Fruit fly (Drosophila melanogaster): ENCODE measurements around the gene CG17224.

Gene CG17224

dm6 chr2L:3018212-3018611, at the start of gene CG17224, which contains the start of gene CG17264:
Gene CG17224 (minus strand): TSS chr2L:3018308.
Gene CG17264 (plus strand): TSS chr2L:3018508.
- TF ChIP-seq CrebA (GFP tag; optimal IDR thresholded peaks at IDR 0.05; ENCODE audit: borderline replicate concordance), result no peak
- TF ChIP-seq Dif (GFP tag; optimal IDR thresholded peaks at IDR 0.05; ENCODE audit: partially characterized antibody), result peak; percentile 19
- TF ChIP-seq lola (GFP tag; optimal IDR thresholded peaks at IDR 0.05), result no peak
- TF ChIP-seq Dfd (GFP tag; optimal IDR thresholded peaks at IDR 0.05), result no peak
- TF ChIP-seq CG32264 (GFP tag; optimal IDR thresholded peaks at IDR 0.05), result no peak
- no peak for TF ChIP-seq Rel (GFP tag; optimal IDR thresholded peaks at IDR 0.05)
- TF ChIP-seq Rel (tag; optimal IDR thresholded peaks at IDR 0.05), result peak; percentile 99
- TF ChIP-seq Hr78 (GFP tag; optimal IDR thresholded peaks at IDR 0.05), result no peak

- TF ChIP-seq woc (GFP tag; optimal IDR thresholded peaks at IDR 0.05), result no peak
- no peak for TF ChIP-seq sv (GFP tag; optimal IDR thresholded peaks at IDR 0.05)
- no peak for TF ChIP-seq Rel (GFP tag; optimal IDR thresholded peaks at IDR 0.05)
- TF ChIP-seq Rel (tag; optimal IDR thresholded peaks at IDR 0.05), result no peak
Observed at dm6 chr2L:3059624-3059919, 41.5 kb upstream of the CG17224 start.

- TF ChIP-seq br (GFP tag; optimal IDR thresholded peaks at IDR 0.05), result peak; percentile 19
- peak; percentile 21 for TF ChIP-seq OdsH (GFP tag; optimal IDR thresholded peaks at IDR 0.05)
- TF ChIP-seq ey (GFP tag; optimal IDR thresholded peaks at IDR 0.05), result peak; percentile 38
- peak; percentile 10 for TF ChIP-seq woc (GFP tag; optimal IDR thresholded peaks at IDR 0.05)
- TF ChIP-seq CG32264 (GFP tag; optimal IDR thresholded peaks at IDR 0.05), result no peak
- TF ChIP-seq usp (GFP tag; optimal IDR thresholded peaks at IDR 0.05), result no peak
- TF ChIP-seq rgr (GFP tag; optimal IDR thresholded peaks at IDR 0.05), result peak; percentile 18
- TF ChIP-seq HLH106 (tag; optimal IDR thresholded peaks at IDR 0.05), result peak; percentile 4
- no peak for TF ChIP-seq sage (GFP tag; optimal IDR thresholded peaks at IDR 0.05)
- TF ChIP-seq lola (GFP tag; optimal IDR thresholded peaks at IDR 0.05), result no peak
- TF ChIP-seq psq (GFP tag; optimal IDR thresholded peaks at IDR 0.05), result peak; percentile 11
- peak in 1 of 2 experiments; percentile 51 for TF ChIP-seq foxo (GFP tag; optimal IDR thresholded peaks at IDR 0.05)
- peak; percentile 38 for TF ChIP-seq h (GFP tag; optimal IDR thresholded peaks at IDR 0.05)
Observed at dm6 chr2L:3058772-3059623, 40.9 kb upstream of the CG17224 start.

DNA sequence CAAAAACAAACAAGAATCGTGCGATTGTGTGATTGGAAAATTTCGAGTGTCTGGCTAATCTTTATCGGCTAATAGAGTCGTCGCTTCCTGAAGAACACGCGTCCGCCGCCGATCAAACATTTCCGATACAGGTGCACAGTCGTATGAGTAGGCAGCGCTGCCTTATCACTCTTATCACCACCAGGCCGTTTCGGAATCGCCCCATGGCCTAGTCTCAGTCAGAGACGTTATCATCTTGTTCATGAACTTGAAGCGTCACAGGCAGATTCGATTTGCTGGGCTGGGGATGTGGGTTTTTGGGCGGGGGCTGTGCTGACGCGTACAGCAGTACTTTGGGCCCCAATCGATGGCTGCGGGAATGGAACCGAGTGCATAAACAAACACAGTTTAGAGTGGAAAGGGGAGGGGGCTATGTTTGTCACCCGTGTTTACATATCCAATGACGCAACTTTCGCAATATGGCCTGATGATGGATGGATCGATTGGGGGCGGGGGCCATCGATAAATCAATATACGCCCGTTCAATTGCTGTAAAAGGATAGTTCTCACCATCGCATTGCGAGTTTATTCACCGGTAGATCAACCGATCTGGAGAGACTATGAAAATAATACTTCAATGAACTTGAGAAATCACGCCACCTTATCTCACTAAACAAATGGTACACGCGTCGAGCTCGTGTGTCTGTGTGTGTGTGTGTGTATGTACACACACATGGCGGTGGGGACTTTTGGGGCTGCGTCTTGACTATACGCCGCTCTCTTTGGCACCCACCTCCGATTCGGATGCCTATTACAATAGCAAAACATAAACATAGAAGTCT, 40.1 kb upstream of the CG17224 start:
- peak; percentile 93 for TF ChIP-seq h (GFP tag; optimal IDR thresholded peaks at IDR 0.05)
- no peak for TF ChIP-seq pan (optimal IDR thresholded peaks at IDR 0.05)
- TF ChIP-seq Dfd (GFP tag; optimal IDR thresholded peaks at IDR 0.05), result no peak
- no peak for TF ChIP-seq Hr78 (GFP tag; optimal IDR thresholded peaks at IDR 0.05)
- TF ChIP-seq sv (GFP tag; optimal IDR thresholded peaks at IDR 0.05), result no peak
- TF ChIP-seq Hr83 (GFP tag; optimal IDR thresholded peaks at IDR 0.05; ENCODE audit: poor library complexity, severe bottlenecking), result peak; percentile 52
- TF ChIP-seq br (GFP tag; optimal IDR thresholded peaks at IDR 0.05), result no peak
- no peak for TF ChIP-seq CG32264 (GFP tag; optimal IDR thresholded peaks at IDR 0.05)
- TF ChIP-seq lola (GFP tag; optimal IDR thresholded peaks at IDR 0.05), result no peak
- TF ChIP-seq brk (GFP tag; optimal IDR thresholded peaks at IDR 0.05), result no peak
- TF ChIP-seq Dif (GFP tag; optimal IDR thresholded peaks at IDR 0.05; ENCODE audit: partially characterized antibody), result no peak
- TF ChIP-seq OdsH (GFP tag; optimal IDR thresholded peaks at IDR 0.05), result peak; percentile 14
- TF ChIP-seq Hnf4 (GFP tag; optimal IDR thresholded peaks at IDR 0.05), result no peak
- TF ChIP-seq tai (GFP tag; optimal IDR thresholded peaks at IDR 0.05), result no peak
- no peak for TF ChIP-seq Abd-B (GFP tag; optimal IDR thresholded peaks at IDR 0.05)
- no peak for TF ChIP-seq Jra (GFP tag; optimal IDR thresholded peaks at IDR 0.05)
- TF ChIP-seq foxo (GFP tag; optimal IDR thresholded peaks at IDR 0.05), result no peak
- no peak for TF ChIP-seq CG9705 (GFP tag; optimal IDR thresholded peaks at IDR 0.05)
- TF ChIP-seq fru (GFP tag; optimal IDR thresholded peaks at IDR 0.05), result peak; percentile 22
- no peak for TF ChIP-seq CrebA (GFP tag; optimal IDR thresholded peaks at IDR 0.05; ENCODE audit: borderline replicate concordance)
- no peak for TF ChIP-seq dl (GFP tag; optimal IDR thresholded peaks at IDR 0.05; ENCODE audit: insufficient read depth in 1 of 2, partially characterized antibody in 2 of 2)
- TF ChIP-seq sage (GFP tag; optimal IDR thresholded peaks at IDR 0.05), result no peak
- no peak for TF ChIP-seq Rel (GFP tag; optimal IDR thresholded peaks at IDR 0.05)
- TF ChIP-seq Rel (tag; optimal IDR thresholded peaks at IDR 0.05), result peak; percentile 70
- TF ChIP-seq rgr (GFP tag; optimal IDR thresholded peaks at IDR 0.05), result peak; percentile 11
- no peak for TF ChIP-seq GATAd (GFP tag; optimal IDR thresholded peaks at IDR 0.05)

All from whole organism, wandering third instar larva.